Fruit fly (Drosophila melanogaster) whole organism, embryonic: ENCODE results near the gene DCTN5-p25.

ENCODE experiments used
- CG10654 ChIP-seq: fragments of 200-800 bp; sonication (Bioruptor generic); optimal IDR thresholded peaks from 2 replicates; lab custom pipeline; 2016; ENCODE audit warnings: missing biosample characterization, missing genetic modification characterization
- CG11247 ChIP-seq: fragments of 200-800 bp; sonication (Bioruptor generic); IDR thresholded peaks from 2 replicates; pipeline ENCODE4 v1.3.6; 2022; ENCODE audit warnings: missing biosample characterization, missing genetic modification characterization
- CG12071 ChIP-seq: fragments of 200-800 bp; sonication (Bioruptor generic); optimal IDR thresholded peaks from 3 replicates; lab custom pipeline; 2018; ENCODE audit warnings: missing biosample characterization, mild to moderate bottlenecking, missing genetic modification characterization
- CG12236 ChIP-seq: fragments of 200-800 bp; sonication (Bioruptor generic); optimal IDR thresholded peaks from 2 replicates; lab custom pipeline; 2016; ENCODE audit warnings: missing biosample characterization, missing genetic modification characterization
- CG14710 ChIP-seq: fragments of 200-800 bp; sonication (Bioruptor generic); optimal IDR thresholded peaks from 3 replicates; lab custom pipeline; 2019; ENCODE audit warnings: missing biosample characterization, mild to moderate bottlenecking, missing genetic modification characterization, moderate library complexity
- CG1647 ChIP-seq: fragments of 200-800 bp; sonication (Bioruptor generic); optimal IDR thresholded peaks from 3 replicates; lab custom pipeline; 2016; ENCODE audit warnings: missing biosample characterization, missing genetic modification characterization
- CG16815 ChIP-seq: fragments of 200-800 bp; sonication (Bioruptor generic); optimal IDR thresholded peaks from 3 replicates; lab custom pipeline; 2017; ENCODE audit warnings: missing biosample characterization, mild to moderate bottlenecking, missing genetic modification characterization
- CG17385 ChIP-seq: fragments of 200-800 bp; sonication (Bioruptor generic); optimal IDR thresholded peaks from 3 replicates; lab custom pipeline; 2018; ENCODE audit warnings: missing biosample characterization, mild to moderate bottlenecking, missing genetic modification characterization
- CG30020 ChIP-seq: fragments of 200-800 bp; optimal IDR thresholded peaks from 2 replicates; lab custom pipeline; 2019; ENCODE audit warnings: missing biosample characterization, mild to moderate bottlenecking, missing genetic modification characterization, moderate library complexity
- CG33213 ChIP-seq: fragments of 200-800 bp; sonication (Bioruptor generic); optimal IDR thresholded peaks from 3 replicates; lab custom pipeline; 2016; ENCODE audit warnings: missing biosample characterization, missing genetic modification characterization
- CG34376 ChIP-seq: fragments of 200-800 bp; sonication (Bioruptor generic); optimal IDR thresholded peaks from 2 replicates; lab custom pipeline; 2018; ENCODE audit warnings: missing biosample characterization, mild to moderate bottlenecking, missing genetic modification characterization
- CG3726 ChIP-seq: fragments of 200-800 bp; sonication (Bioruptor generic); IDR thresholded peaks from 3 replicates; pipeline ENCODE4, ENCODE4 v1.3.6; 2022; ENCODE audit warnings: missing biosample characterization, missing genetic modification characterization
- CG3838 ChIP-seq: fragments of 200-800 bp; sonication (Bioruptor generic); optimal IDR thresholded peaks from 3 replicates; lab custom pipeline; 2016; ENCODE audit warnings: missing biosample characterization, missing genetic modification characterization
- CG4707 ChIP-seq: fragments of 200-800 bp; sonication (Bioruptor generic); optimal IDR thresholded peaks from 2 replicates; lab custom pipeline; 2018; ENCODE audit warnings: missing biosample characterization, mild to moderate bottlenecking, missing genetic modification characterization, moderate library complexity
- CG4730 ChIP-seq: fragments of 200-800 bp; sonication (Bioruptor generic); IDR thresholded peaks from 2 replicates; pipeline ENCODE4 v1.3.6; 2022; ENCODE audit warnings: missing biosample characterization, missing genetic modification characterization
- CG6175 ChIP-seq: fragments of 200-800 bp; sonication (Bioruptor generic); IDR thresholded peaks from 3 replicates; pipeline ENCODE4 v1.3.6; 2022; ENCODE audit warnings: missing biosample characterization, missing genetic modification characterization
- CG6254 ChIP-seq: fragments of 200-800 bp; sonication (Bioruptor generic); optimal IDR thresholded peaks from 3 replicates; lab custom pipeline; 2017; ENCODE audit warnings: mild to moderate bottlenecking, missing biosample characterization, missing genetic modification reagents, missing genetic modification characterization
- CG6689 ChIP-seq: fragments of 200-800 bp; sonication (Bioruptor generic); IDR thresholded peaks from 2 replicates; pipeline ENCODE4 v1.3.6; 2022; ENCODE audit warnings: missing biosample characterization, missing genetic modification characterization
- Chrac-16 ChIP-seq: fragments of 200-800 bp; sonication (Bioruptor generic); optimal IDR thresholded peaks from 3 replicates; lab custom pipeline; 2016; ENCODE audit warnings: missing biosample characterization, missing genetic modification characterization
- D ChIP-seq, 2 experiments: fragments of 200-800 bp in 1 of 2; fragments of >200 bp in 1 of 2; sonication (Bioruptor generic) in 1 of 2; optimal IDR thresholded peaks; 2 replicates in 1 of 2; 3 replicates in 1 of 2; lab custom pipeline; 2017; ENCODE audit warnings: mild to moderate bottlenecking in 1 of 2, missing biosample characterization in 1 of 2, missing genetic modification characterization in 1 of 2, missing genetic modification reagents in 1 of 2
- D19A ChIP-seq: fragments of 200-800 bp; optimal IDR thresholded peaks from 3 replicates; lab custom pipeline; 2019; ENCODE audit warnings: missing biosample characterization, mild to moderate bottlenecking, missing genetic modification characterization, moderate library complexity
- HHEX ChIP-seq: fragments of 200-800 bp; sonication (Bioruptor generic); optimal IDR thresholded peaks from 3 replicates; lab custom pipeline; 2017; ENCODE audit warnings: missing biosample characterization, mild to moderate bottlenecking, missing genetic modification characterization, missing genetic modification reagents
- Hand ChIP-seq: fragments of 200-800 bp; sonication (Bioruptor generic); optimal IDR thresholded peaks from 2 replicates; lab custom pipeline; 2017; ENCODE audit warnings: mild to moderate bottlenecking, missing biosample characterization, missing genetic modification reagents, missing genetic modification characterization
- Hr39 ChIP-seq: fragments of >200 bp; optimal IDR thresholded peaks from 2 replicates; lab custom pipeline; 2017
- Max ChIP-seq: fragments of 200-800 bp; sonication (Bioruptor generic); optimal IDR thresholded peaks from 2 replicates; lab custom pipeline; 2016; ENCODE audit warnings: missing biosample characterization, mild to moderate bottlenecking, missing genetic modification characterization
- Rx ChIP-seq: fragments of 200-800 bp; sonication (Bioruptor generic); IDR thresholded peaks from 2 replicates; pipeline ENCODE4 v1.3.6; 2022; ENCODE audit warnings: missing biosample characterization, missing genetic modification characterization
- Sox100B ChIP-seq: fragments of 200-800 bp; sonication (Bioruptor generic); optimal IDR thresholded peaks from 3 replicates; lab custom pipeline; 2018; ENCODE audit warnings: missing biosample characterization, mild to moderate bottlenecking, missing genetic modification characterization
- Spps ChIP-seq: fragments of 200-800 bp; sonication (Bioruptor generic); optimal IDR thresholded peaks from 2 replicates; lab custom pipeline; 2018; ENCODE audit warnings: missing biosample characterization, mild to moderate bottlenecking, missing genetic modification characterization
- TFAM ChIP-seq: fragments of 200-800 bp; sonication (Bioruptor generic); optimal IDR thresholded peaks from 2 replicates; lab custom pipeline; 2017; ENCODE audit warnings: missing biosample characterization, missing genetic modification characterization, inconsistent platforms
- Taf1 ChIP-seq: fragments of 200-800 bp; sonication (Bioruptor generic); IDR thresholded peaks from 2 replicates; pipeline ENCODE4 v1.3.6; 2022; ENCODE audit warnings: missing biosample characterization, missing genetic modification characterization
- Vsx1 ChIP-seq: fragments of 200-800 bp; sonication (Bioruptor generic); optimal IDR thresholded peaks from 2 replicates; lab custom pipeline; 2017; ENCODE audit warnings: missing biosample characterization, mild to moderate bottlenecking, missing genetic modification characterization, missing genetic modification reagents
- ara ChIP-seq: fragments of 200-800 bp; sonication (Bioruptor generic); IDR thresholded peaks from 2 replicates; pipeline ENCODE4 v1.3.6; 2022; ENCODE audit warnings: missing biosample characterization, missing genetic modification characterization
- ase ChIP-seq: fragments of 200-800 bp; sonication (Bioruptor generic); IDR thresholded peaks from 3 replicates; pipeline ENCODE4 v1.3.6; 2022; ENCODE audit warnings: missing biosample characterization, missing genetic modification characterization
- bab2 ChIP-seq: fragments of 200-800 bp; sonication (Bioruptor generic); optimal IDR thresholded peaks from 2 replicates; lab custom pipeline; 2016; ENCODE audit warnings: missing biosample characterization, missing genetic modification characterization
- bigmax ChIP-seq: fragments of 200-800 bp; sonication (Bioruptor generic); optimal IDR thresholded peaks from 2 replicates; lab custom pipeline; 2018; ENCODE audit warnings: missing biosample characterization, mild to moderate bottlenecking, missing genetic modification characterization
- bsh ChIP-seq, 2 experiments: fragments of 200-800 bp; sonication (Bioruptor generic); optimal IDR thresholded peaks; 2 replicates each; lab custom pipeline; 2017 to 2018; ENCODE audit warnings: mild to moderate bottlenecking in 2 of 2, missing biosample characterization in 2 of 2, missing genetic modification characterization in 2 of 2, moderate library complexity in 1 of 2
- cato ChIP-seq: fragments of 200-800 bp; sonication (Bioruptor generic); optimal IDR thresholded peaks from 2 replicates; lab custom pipeline; 2016; ENCODE audit warnings: missing biosample characterization, missing genetic modification characterization, borderline replicate concordance
- dmrt11E ChIP-seq: fragments of 200-800 bp; sonication (Bioruptor generic); optimal IDR thresholded peaks from 3 replicates; lab custom pipeline; 2018; ENCODE audit warnings: missing biosample characterization, mild to moderate bottlenecking, missing genetic modification characterization, moderate library complexity
- dysf ChIP-seq: fragments of 200-800 bp; sonication (Bioruptor generic); IDR thresholded peaks from 3 replicates; pipeline ENCODE4 v1.3.6; 2022; ENCODE audit warnings: missing biosample characterization, missing genetic modification characterization
- jing ChIP-seq: fragments of 200-800 bp; sonication (Bioruptor generic); optimal IDR thresholded peaks from 2 replicates; lab custom pipeline; 2018; ENCODE audit warnings: missing biosample characterization, mild to moderate bottlenecking, missing genetic modification characterization
- lab ChIP-seq: fragments of 200-800 bp; sonication (Bioruptor generic); optimal IDR thresholded peaks from 3 replicates; lab custom pipeline; 2017; ENCODE audit warnings: missing biosample characterization, missing genetic modification characterization, mild to moderate bottlenecking, moderate library complexity, missing genetic modification reagents
- mirr ChIP-seq: fragments of 200-800 bp; sonication (Bioruptor generic); optimal IDR thresholded peaks from 3 replicates; lab custom pipeline; 2018; ENCODE audit warnings: missing biosample characterization, mild to moderate bottlenecking, missing genetic modification characterization
- odd ChIP-seq: fragments of 200-800 bp; sonication (Bioruptor generic); optimal IDR thresholded peaks from 2 replicates; lab custom pipeline; 2017; ENCODE audit warnings: missing biosample characterization, mild to moderate bottlenecking, missing genetic modification characterization
- scrt ChIP-seq: fragments of 200-800 bp; sonication (Bioruptor generic); optimal IDR thresholded peaks from 2 replicates; lab custom pipeline; 2018; ENCODE audit warnings: missing biosample characterization, mild to moderate bottlenecking, missing genetic modification characterization, moderate library complexity
- sens ChIP-seq: fragments of 200-800 bp; sonication (Bioruptor generic); peaks from one replicate; lab custom pipeline; 2016; ENCODE audit warnings: missing biosample characterization, missing genetic modification characterization
- sima ChIP-seq: fragments of 200-800 bp; sonication (Bioruptor generic); optimal IDR thresholded peaks from 2 replicates; lab custom pipeline; 2016; ENCODE audit warnings: missing biosample characterization, missing genetic modification characterization
- sisA ChIP-seq: fragments of 200-800 bp; sonication (Bioruptor generic); IDR thresholded peaks from 2 replicates; pipeline ENCODE4 v1.3.6; 2022; ENCODE audit warnings: missing biosample characterization, missing genetic modification characterization
- slbo ChIP-seq: fragments of 200-800 bp; sonication (Bioruptor generic); IDR thresholded peaks from 2 replicates; pipeline ENCODE4 v1.3.6; 2022; ENCODE audit warnings: missing biosample characterization, missing genetic modification characterization
- stwl ChIP-seq: fragments of 200-800 bp; sonication (Bioruptor generic); optimal IDR thresholded peaks from 3 replicates; lab custom pipeline; 2018; ENCODE audit warnings: missing biosample characterization, mild to moderate bottlenecking, missing genetic modification characterization, moderate library complexity
- wdn ChIP-seq: fragments of 200-800 bp; sonication (Bioruptor generic); IDR thresholded peaks from 2 replicates; pipeline ENCODE4 v1.3.6; 2022; ENCODE audit warnings: missing biosample characterization, missing genetic modification characterization
- z ChIP-seq: fragments of 200-800 bp; sonication (Bioruptor generic); IDR thresholded peaks from 3 replicates; pipeline ENCODE4 v1.3.6; 2022; ENCODE audit warnings: missing biosample characterization, missing genetic modification characterization

DCTN5-p25 gene

dm6 chr2L:15009703-15010102, 4.2 kb downstream of the DCTN5-p25 start, which contains the start of the genes THG and Rnmt (continued):
- peak; percentile 41; the same call in 1 of the 3 replicates for TF ChIP-seq ase (GFP tag; lab: Robert Waterston, UW)
- TF ChIP-seq Spps (tag; lab: Kevin White, UChicago): peak; percentile 62
- peak; percentile 71 for TF ChIP-seq CG6175 (GFP tag; lab: Robert Waterston, UW)
- TF ChIP-seq sima (GFP tag; lab: Kevin White, UChicago): no peak
- peak; percentile 89 for TF ChIP-seq CG6689 (GFP tag; lab: Robert Waterston, UW)
- no peak for TF ChIP-seq Hr39 (lab: Kevin White, UChicago)
- peak; percentile 57 for TF ChIP-seq jing (GFP tag; lab: Kevin White, UChicago)
- peak; percentile 80 for TF ChIP-seq lab (GFP tag; lab: Kevin White, UChicago)
- TF ChIP-seq CG10654 (GFP tag; lab: Kevin White, UChicago): peak; percentile 79
- TF ChIP-seq CG3838 (GFP tag; lab: Kevin White, UChicago): peak; percentile 49
- no peak for TF ChIP-seq CG12071 (GFP tag; lab: Kevin White, UChicago)
- TF ChIP-seq D19A (tag; lab: Kevin White, UChicago): peak; percentile 60
- peak; percentile 85 for TF ChIP-seq CG14710 (tag; lab: Kevin White, UChicago)
- TF ChIP-seq sisA (GFP tag; lab: Robert Waterston, UW): peak; percentile 78
- TF ChIP-seq odd (GFP tag; lab: Kevin White, UChicago): peak; percentile 66
- TF ChIP-seq dysf (GFP tag; lab: Robert Waterston, UW): peak; percentile 84
- peak; percentile 88 for TF ChIP-seq dmrt11E
- no peak for TF ChIP-seq CG12236 (GFP tag; lab: Kevin White, UChicago)
- TF ChIP-seq CG34376 (GFP tag; lab: Kevin White, UChicago): peak; percentile 61
- TF ChIP-seq Hand (GFP tag; lab: Kevin White, UChicago): peak; percentile 32
- peak; percentile 44 for TF ChIP-seq CG33213 (GFP tag; lab: Kevin White, UChicago)
- TF ChIP-seq slbo (GFP tag; lab: Robert Waterston, UW): peak; percentile 90
- peak; percentile 54 for TF ChIP-seq CG1647
- TF ChIP-seq bab2: peak; percentile 68
- peak; percentile 79 for TF ChIP-seq Max (GFP tag; lab: Kevin White, UChicago)
- TF ChIP-seq CG16815: peak; percentile 75
- peak; percentile 87 for TF ChIP-seq Chrac-16 (GFP tag; lab: Kevin White, UChicago)
- TF ChIP-seq CG11247: peak; percentile 89
- peak; percentile 73 for TF ChIP-seq CG4730
- TF ChIP-seq z (GFP tag; lab: Robert Waterston, UW): peak; percentile 67; the same call in 2 of the 3 replicates
- TF ChIP-seq Taf1 (GFP tag; lab: Robert Waterston, UW): peak; percentile 48; the same call in 1 of the 2 replicates
- TF ChIP-seq CG17385: peak; percentile 77
- peak; percentile 96 for TF ChIP-seq sens (GFP tag; lab: Kevin White, UChicago)
- peak; percentile 9 for TF ChIP-seq cato
- peak; percentile 20 for TF ChIP-seq CG4707 (GFP tag; lab: Kevin White, UChicago)
- TF ChIP-seq wdn: peak; percentile 72
- peak; percentile 48 for TF ChIP-seq scrt (GFP tag; lab: Kevin White, UChicago)
- peak; percentile 43 for TF ChIP-seq CG6254
- peak; percentile 60 for TF ChIP-seq Sox100B (GFP tag; lab: Kevin White, UChicago)
- TF ChIP-seq ara (GFP tag; lab: Robert Waterston, UW): peak; percentile 86
- no peak for TF ChIP-seq TFAM (GFP tag; lab: Kevin White, UChicago)
- TF ChIP-seq D (optimal IDR thresholded peaks at IDR 0.05; lab: Kevin White, UChicago): no peak
- TF ChIP-seq D (GFP tag; optimal IDR thresholded peaks at IDR 0.05; lab: Kevin White, UChicago): peak; percentile 48
- no peak for TF ChIP-seq Vsx1
- no peak for TF ChIP-seq bigmax
- TF ChIP-seq mirr (GFP tag; lab: Kevin White, UChicago): peak; percentile 6
- peak; percentile 65; the same call in 2 of the 3 replicates for TF ChIP-seq CG3726 (GFP tag; lab: Robert Waterston, UW)
- peak; percentile 50 for TF ChIP-seq HHEX (GFP tag; lab: Kevin White, UChicago)
- peak in 1 of 2 experiments; percentile 86 for TF ChIP-seq bsh (GFP tag; optimal IDR thresholded peaks at IDR 0.05; lab: Kevin White, UChicago)
- TF ChIP-seq stwl: peak; percentile 72
- TF ChIP-seq Rx: peak; percentile 75
- peak; percentile 60 for TF ChIP-seq CG30020 (tag; lab: Kevin White, UChicago)
